Worm (Caenorhabditis elegans) whole organism, mixed stage, embryonic: Measurements from ENCODE around the gene K09D9.1.

Experiments used
- M03D4.4 ChIP-seq: sonication (generic microtip); optimal IDR thresholded peaks from 2 replicates; lab custom pipeline; 2017; ENCODE audit warnings: mild to moderate bottlenecking, missing genetic modification characterization, missing compliant biosample characterization
- bed-3 ChIP-seq: fragments of 200-800 bp; sonication (Bioruptor generic); optimal IDR thresholded peaks from 3 replicates; lab custom pipeline; 2018; ENCODE audit warnings: mild to moderate bottlenecking, missing genetic modification characterization, moderate library complexity, missing compliant biosample characterization
- blmp-1 ChIP-seq: fragments of 150-350 bp; optimal IDR thresholded peaks from 2 replicates; lab custom pipeline; 2014; ENCODE audit warnings: missing biosample characterization, missing genetic modification characterization
- ceh-39 ChIP-seq: fragments of 150-350 bp; optimal IDR thresholded peaks from 2 replicates; lab custom pipeline; 2014; ENCODE audit warnings: missing biosample characterization, missing genetic modification characterization
- ceh-43 ChIP-seq: fragments of 200-800 bp; sonication (Bioruptor generic); optimal IDR thresholded peaks from 2 replicates; lab custom pipeline; 2018; ENCODE audit warnings: mild to moderate bottlenecking, missing genetic modification characterization, moderate library complexity, missing compliant biosample characterization
- ceh-83 ChIP-seq: fragments of 200-800 bp; sonication (Bioruptor generic); optimal IDR thresholded peaks from 2 replicates; lab custom pipeline; 2018; ENCODE audit warnings: mild to moderate bottlenecking, missing genetic modification characterization, missing compliant biosample characterization
- ces-1 ChIP-seq: fragments of 150-350 bp; optimal IDR thresholded peaks from 2 replicates; lab custom pipeline; 2014; ENCODE audit warnings: missing biosample characterization, missing genetic modification reagents, missing genetic modification characterization
- cnd-1 ChIP-seq: fragments of 200-800 bp; sonication (Bioruptor generic); optimal IDR thresholded peaks from 2 replicates; lab custom pipeline; 2018; ENCODE audit warnings: mild to moderate bottlenecking, missing genetic modification characterization, missing compliant biosample characterization
- drap-1 ChIP-seq: fragments of 200-800 bp; sonication (Bioruptor generic); optimal IDR thresholded peaks from 3 replicates; lab custom pipeline; 2018; ENCODE audit warnings: mild to moderate bottlenecking, missing genetic modification characterization, missing compliant biosample characterization
- elt-1 ChIP-seq: sonication (generic microtip); optimal IDR thresholded peaks from 2 replicates; lab custom pipeline; 2017; ENCODE audit warnings: missing genetic modification characterization, mild to moderate bottlenecking, missing compliant biosample characterization, antibody characterized with exemption, moderate library complexity, borderline replicate concordance; ENCODE audit not compliant: insufficient read depth
- flh-1 ChIP-seq: fragments of 200-800 bp; sonication (Bioruptor generic); optimal IDR thresholded peaks from 2 replicates; lab custom pipeline; 2018; ENCODE audit warnings: mild to moderate bottlenecking, missing genetic modification characterization, moderate library complexity, missing compliant biosample characterization
- ham-2 ChIP-seq: fragments of 200-800 bp; sonication (Bioruptor generic); optimal IDR thresholded peaks from 2 replicates; lab custom pipeline; 2018; ENCODE audit warnings: mild to moderate bottlenecking, missing genetic modification characterization, missing compliant biosample characterization
- hlh-1 ChIP-seq: fragments of 150-350 bp; optimal IDR thresholded peaks from 2 replicates; lab custom pipeline; 2014; ENCODE audit warnings: missing biosample characterization, missing genetic modification reagents, missing genetic modification characterization
- lin-13 ChIP-seq: fragments of 150-350 bp; optimal IDR thresholded peaks from 2 replicates; lab custom pipeline; 2014; ENCODE audit warnings: missing biosample characterization, missing genetic modification characterization
- lin-32 ChIP-seq: fragments of 200-800 bp; sonication (Bioruptor generic); optimal IDR thresholded peaks from 2 replicates; lab custom pipeline; 2018; ENCODE audit warnings: mild to moderate bottlenecking, missing genetic modification characterization, missing compliant biosample characterization
- lsy-2 ChIP-seq: fragments of 150-350 bp; optimal IDR thresholded peaks from 2 replicates; lab custom pipeline; 2014; ENCODE audit warnings: missing biosample characterization, missing genetic modification characterization
- mab-5 ChIP-seq: fragments of 150-350 bp; optimal IDR thresholded peaks from 2 replicates; lab custom pipeline; 2014; ENCODE audit warnings: missing biosample characterization, missing genetic modification characterization
- mep-1 ChIP-seq: fragments of 150-350 bp; optimal IDR thresholded peaks from 2 replicates; lab custom pipeline; 2017; ENCODE audit warnings: missing biosample characterization, missing genetic modification reagents, missing genetic modification characterization, inconsistent platforms
- mls-2 ChIP-seq: sonication (generic microtip); optimal IDR thresholded peaks from 2 replicates; lab custom pipeline; 2016; ENCODE audit warnings: mild to moderate bottlenecking, missing genetic modification characterization, moderate library complexity, missing compliant biosample characterization
- nhr-2 ChIP-seq: fragments of 150-350 bp; optimal IDR thresholded peaks from 2 replicates; lab custom pipeline; 2014; ENCODE audit warnings: missing biosample characterization, missing genetic modification characterization
- nhr-237 ChIP-seq: fragments of 150-350 bp; optimal IDR thresholded peaks from 2 replicates; lab custom pipeline; 2014; ENCODE audit warnings: missing biosample characterization, missing genetic modification characterization
- nhr-76 ChIP-seq: sonication (generic microtip); optimal IDR thresholded peaks from 2 replicates; lab custom pipeline; 2017; ENCODE audit warnings: missing biosample characterization, missing genetic modification characterization
- pha-4 ChIP-seq: fragments of 150-350 bp; optimal IDR thresholded peaks from 2 replicates; lab custom pipeline; 2018; ENCODE audit warnings: missing biosample characterization, missing genetic modification reagents, missing genetic modification characterization
- sem-2 ChIP-seq: fragments of 200-800 bp; sonication (Bioruptor generic); optimal IDR thresholded peaks from 2 replicates; lab custom pipeline; 2018; ENCODE audit warnings: mild to moderate bottlenecking, missing genetic modification characterization, missing compliant biosample characterization
- snpc-4 ChIP-seq: fragments of 150-350 bp; optimal IDR thresholded peaks from 2 replicates; lab custom pipeline; 2014; ENCODE audit warnings: missing biosample characterization, missing genetic modification characterization
- sptf-1 ChIP-seq: sonication (generic microtip); optimal IDR thresholded peaks from 2 replicates; lab custom pipeline; 2017; ENCODE audit warnings: mild to moderate bottlenecking, missing genetic modification characterization, moderate library complexity, missing compliant biosample characterization
- tbx-8 ChIP-seq: fragments of 200-800 bp; sonication (Bioruptor generic); optimal IDR thresholded peaks from 2 replicates; lab custom pipeline; 2018; ENCODE audit warnings: mild to moderate bottlenecking, missing genetic modification characterization, moderate library complexity, missing compliant biosample characterization
- unc-120 ChIP-seq: sonication (generic microtip); optimal IDR thresholded peaks from 2 replicates; lab custom pipeline; 2017; ENCODE audit warnings: missing genetic modification characterization, missing compliant biosample characterization; ENCODE audit not compliant: poor library complexity, severe bottlenecking
- unc-39 ChIP-seq: fragments of 150-350 bp; optimal IDR thresholded peaks from 2 replicates; lab custom pipeline; 2014; ENCODE audit warnings: missing biosample characterization, missing genetic modification characterization
- unc-62 ChIP-seq: fragments of 150-350 bp; optimal IDR thresholded peaks from 2 replicates; lab custom pipeline; 2014; ENCODE audit warnings: missing biosample characterization, missing genetic modification reagents, missing genetic modification characterization
- zip-8 ChIP-seq: fragments of 150-350 bp; optimal IDR thresholded peaks from 2 replicates; lab custom pipeline; 2014; ENCODE audit warnings: missing biosample characterization, missing genetic modification characterization
- ztf-11 ChIP-seq: fragments of 150-350 bp; optimal IDR thresholded peaks from 2 replicates; lab custom pipeline; 2014; ENCODE audit warnings: missing biosample characterization, missing genetic modification characterization

K09D9.1 gene

ce11 chrV:4046122-4046521, 21.3 kb downstream of the K09D9.1 start, which contains the start of gene phat-7:
TSS of gene phat-7 (plus strand) at chrV:4046422.
- TF ChIP-seq nhr-237 (tag; lab: Kevin White, UChicago) (no peak), ztf-11 (no peak), cnd-1 (tag; lab: Kevin White, UChicago) (no peak), pha-4 (tag; lab: Kevin White, UChicago) (no peak), lin-32 (GFP tag; lab: Kevin White, UChicago) (no peak), snpc-4 (tag; lab: Kevin White, UChicago) (no peak), flh-1 (GFP tag; lab: Kevin White, UChicago) (no peak), ces-1 (GFP tag; lab: Kevin White, UChicago) (no peak), sptf-1 (tag; lab: Kevin White, UChicago) (no peak), drap-1 (GFP tag; lab: Kevin White, UChicago) (no peak), M03D4.4 (tag; lab: Kevin White, UChicago) (no peak), nhr-2 (tag; lab: Kevin White, UChicago) (no peak), lsy-2 (tag; lab: Kevin White, UChicago) (no peak), mep-1 (tag; lab: Kevin White, UChicago) (no peak)

DNA sequence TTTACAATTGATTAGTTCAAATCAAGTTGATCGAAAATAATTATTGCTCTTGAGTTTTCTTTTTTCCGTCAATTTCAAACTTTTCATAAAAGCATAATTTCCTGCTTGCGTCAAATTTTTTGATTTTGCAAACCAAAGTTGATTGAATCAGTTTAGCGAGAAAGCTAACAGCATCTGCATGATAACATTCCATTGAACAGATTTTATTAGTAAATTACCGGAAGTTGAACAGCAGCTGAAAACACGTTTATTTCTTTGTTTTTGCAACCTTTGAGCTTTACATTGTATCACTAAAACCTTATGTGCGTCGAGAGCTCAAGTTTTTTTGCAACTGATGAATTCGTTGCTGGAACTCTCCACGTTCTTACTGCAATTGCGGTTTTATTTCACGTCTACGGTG, 22.7 kb downstream of the K09D9.1 start, which contains the start of gene srh-169:
Gene srh-169 (plus strand): TSS at position 301 of the 400 bp plus-strand sequence.
- TF ChIP-seq mab-5, result no peak
- no peak for TF ChIP-seq lsy-2 (tag; lab: Kevin White, UChicago)
- no peak for TF ChIP-seq unc-62 (GFP tag; lab: Kevin White, UChicago)

ce11 chrV:4055025-4055424, 30.2 kb downstream of the K09D9.1 start, which contains the start of gene djr-1.2:
TSS of gene djr-1.2 (minus strand) at chrV:4055125.
- no peak for TF ChIP-seq zip-8 (tag; lab: Kevin White, UChicago)
- no peak for TF ChIP-seq lin-32 (GFP tag; lab: Kevin White, UChicago)
- TF ChIP-seq ceh-83 (GFP tag; lab: Kevin White, UChicago), result no peak
- no peak for TF ChIP-seq elt-1 (tag; lab: Kevin White, UChicago)
- no peak for TF ChIP-seq tbx-8 (GFP tag; lab: Kevin White, UChicago)
- no peak for TF ChIP-seq pha-4 (tag; lab: Kevin White, UChicago)
- no peak for TF ChIP-seq mep-1 (tag; lab: Kevin White, UChicago)
- no peak for TF ChIP-seq nhr-2 (tag; lab: Kevin White, UChicago)
- TF ChIP-seq hlh-1 (tag; lab: Kevin White, UChicago), result no peak
- no peak for TF ChIP-seq snpc-4 (tag; lab: Kevin White, UChicago)
- no peak for TF ChIP-seq sem-2 (GFP tag; lab: Kevin White, UChicago)
- TF ChIP-seq drap-1 (GFP tag; lab: Kevin White, UChicago), result no peak
- no peak for TF ChIP-seq unc-120 (tag; lab: Kevin White, UChicago)

ce11 chrV:4056203-4056602, 31.4 kb downstream of the K09D9.1 start:
- TF ChIP-seq mep-1 (tag; lab: Kevin White, UChicago), result no peak
- TF ChIP-seq flh-1 (GFP tag; lab: Kevin White, UChicago), result no peak
- TF ChIP-seq sptf-1 (tag; lab: Kevin White, UChicago), result no peak
- no peak for TF ChIP-seq nhr-237 (tag; lab: Kevin White, UChicago)
- TF ChIP-seq hlh-1 (tag; lab: Kevin White, UChicago), result no peak
- TF ChIP-seq sem-2 (GFP tag; lab: Kevin White, UChicago), result no peak
- no peak for TF ChIP-seq mls-2 (tag; lab: Kevin White, UChicago)
- no peak for TF ChIP-seq mab-5
- no peak for TF ChIP-seq bed-3 (GFP tag; lab: Kevin White, UChicago)
- TF ChIP-seq tbx-8 (GFP tag; lab: Kevin White, UChicago), result no peak
- no peak for TF ChIP-seq snpc-4 (tag; lab: Kevin White, UChicago)
- TF ChIP-seq, all 35 proteins: peak for 0

DNA sequence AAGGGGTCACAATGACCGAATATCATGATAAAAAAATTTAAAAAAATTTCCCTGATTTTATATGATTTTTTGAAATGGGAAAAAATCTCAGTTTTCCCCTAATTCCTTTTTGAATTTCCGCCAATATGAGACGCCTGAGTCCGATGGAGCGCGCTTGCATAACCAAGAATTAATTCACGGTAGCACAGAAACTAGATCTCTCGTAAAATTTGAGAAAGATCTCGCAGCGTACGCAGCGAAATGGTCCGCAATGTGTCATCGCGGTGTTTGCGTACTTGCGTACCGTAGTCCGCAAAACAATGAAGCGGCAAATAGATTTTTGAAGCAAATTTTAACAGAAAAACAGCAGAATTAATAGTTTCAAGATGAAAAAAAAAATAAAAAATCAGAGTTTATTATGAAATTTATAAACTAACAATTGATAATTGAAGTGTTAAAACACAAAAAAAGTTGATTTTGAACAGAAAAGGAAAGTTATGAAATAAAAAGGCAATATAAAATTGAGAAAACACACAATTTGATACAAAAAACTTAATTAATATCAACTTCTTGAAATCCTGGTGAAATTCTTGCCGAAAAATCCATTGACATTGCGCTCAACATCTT, 38.8 kb downstream of the K09D9.1 start:
- TF ChIP-seq lsy-2 (tag; lab: Kevin White, UChicago), result peak; percentile 86

- TF ChIP-seq blmp-1 (tag; lab: Kevin White, UChicago), result no peak
- no peak for TF ChIP-seq ham-2 (GFP tag; lab: Kevin White, UChicago)
- TF ChIP-seq nhr-2 (tag; lab: Kevin White, UChicago), result no peak
- TF ChIP-seq mab-5, result no peak
- no peak for TF ChIP-seq ceh-83 (GFP tag; lab: Kevin White, UChicago)
- TF ChIP-seq ceh-43, result no peak
- no peak for TF ChIP-seq ceh-39 (tag; lab: Kevin White, UChicago)
- no peak for TF ChIP-seq snpc-4 (tag; lab: Kevin White, UChicago)
- no peak for TF ChIP-seq drap-1 (GFP tag; lab: Kevin White, UChicago)
- TF ChIP-seq lin-13 (tag; lab: Kevin White, UChicago), result no peak
- no peak for TF ChIP-seq nhr-76
- no peak for TF ChIP-seq ztf-11
- no peak for TF ChIP-seq zip-8 (tag; lab: Kevin White, UChicago)
- no peak for TF ChIP-seq unc-62 (GFP tag; lab: Kevin White, UChicago)
- TF ChIP-seq mls-2 (tag; lab: Kevin White, UChicago), result no peak
- no peak for TF ChIP-seq elt-1 (tag; lab: Kevin White, UChicago)
- TF ChIP-seq unc-39 (tag; lab: Kevin White, UChicago), result no peak
- no peak for TF ChIP-seq M03D4.4 (tag; lab: Kevin White, UChicago)
- no peak for TF ChIP-seq bed-3 (GFP tag; lab: Kevin White, UChicago)
These were observed 48.6 kb downstream of the K09D9.1 start, which contains the start of gene otpl-2 for ce11 chrV:4073455-4073854. TSS of gene otpl-2 (plus strand) at chrV:4073755.
